Fruit fly (Drosophila melanogaster) whole organism, wandering third instar larva: ENCODE measurements around the gene NaPi-III.

ENCODE experiments used
- Abd-B ChIP-seq: fragments of >200 bp; optimal IDR thresholded peaks from 2 replicates; lab custom pipeline; 2017; ENCODE audit warnings: missing biosample characterization, missing genetic modification characterization
- CG32264 ChIP-seq: fragments of 200-800 bp; sonication (Bioruptor generic); optimal IDR thresholded peaks from 2 replicates; lab custom pipeline; 2016; ENCODE audit warnings: missing biosample characterization, missing genetic modification characterization
- CrebA ChIP-seq: fragments of 200-800 bp; sonication (Bioruptor generic); optimal IDR thresholded peaks from 2 replicates; lab custom pipeline; 2016; ENCODE audit warnings: missing biosample characterization, mild to moderate bottlenecking, missing genetic modification characterization, borderline replicate concordance
- Dfd ChIP-seq: fragments of >200 bp; optimal IDR thresholded peaks from 2 replicates; lab custom pipeline; 2017; ENCODE audit warnings: missing biosample characterization, missing genetic modification characterization
- Dif ChIP-seq: fragments of 200-275, 200-300 bp; sonication (Bioruptor generic); optimal IDR thresholded peaks from 2 replicates; lab custom pipeline; 2018; ENCODE audit warnings: missing biosample characterization, missing genetic modification characterization; ENCODE audit not compliant: partially characterized antibody
- GATAd ChIP-seq: sonication (Bioruptor generic); optimal IDR thresholded peaks from 2 replicates; lab custom pipeline; 2016; ENCODE audit warnings: missing biosample characterization, missing genetic modification characterization
- HLH106 ChIP-seq: fragments of 200-800 bp; optimal IDR thresholded peaks from 3 replicates; lab custom pipeline; 2019; ENCODE audit warnings: missing biosample characterization, mild to moderate bottlenecking, missing genetic modification characterization, moderate library complexity
- Hnf4 ChIP-seq: fragments of 200-800 bp; sonication (Bioruptor generic); optimal IDR thresholded peaks from 2 replicates; lab custom pipeline; 2016; ENCODE audit warnings: missing biosample characterization, mild to moderate bottlenecking, missing genetic modification characterization
- Hr78 ChIP-seq: fragments of >200 bp; optimal IDR thresholded peaks from 2 replicates; lab custom pipeline; 2017; ENCODE audit warnings: missing biosample characterization, missing genetic modification characterization
- Hr83 ChIP-seq: fragments of 200-300 bp; sonication (Bioruptor generic); optimal IDR thresholded peaks from 2 replicates; lab custom pipeline; 2016; ENCODE audit warnings: missing biosample characterization, mild to moderate bottlenecking, missing genetic modification characterization, moderate library complexity; ENCODE audit not compliant: poor library complexity, severe bottlenecking
- Jra ChIP-seq: sonication (Bioruptor generic); optimal IDR thresholded peaks from 2 replicates; lab custom pipeline; 2016; ENCODE audit warnings: missing biosample characterization, missing genetic modification characterization
- Myc ChIP-seq: fragments of >200 bp; optimal IDR thresholded peaks from 2 replicates; lab custom pipeline; 2017
- N ChIP-seq: fragments of >200 bp; optimal IDR thresholded peaks from 2 replicates; lab custom pipeline; 2018; ENCODE audit warnings: missing biosample characterization, missing external identifiers, missing genetic modification characterization
- OdsH ChIP-seq: fragments of 200-800 bp; sonication (Bioruptor generic); optimal IDR thresholded peaks from 2 replicates; lab custom pipeline; 2016; ENCODE audit warnings: missing biosample characterization, mild to moderate bottlenecking, missing genetic modification characterization
- Rel ChIP-seq, 2 experiments: fragments of 200-800 bp; sonication (Bioruptor generic) in 1 of 2; optimal IDR thresholded peaks; 2 replicates in 1 of 2; 3 replicates in 1 of 2; lab custom pipeline; 2016 to 2019; ENCODE audit warnings: mild to moderate bottlenecking in 2 of 2, missing biosample characterization in 2 of 2, missing genetic modification characterization in 2 of 2, moderate library complexity in 1 of 2
- Sp1 ChIP-seq: fragments of 200-800 bp; sonication (Bioruptor generic); optimal IDR thresholded peaks from 3 replicates; lab custom pipeline; 2019; ENCODE audit warnings: missing biosample characterization, mild to moderate bottlenecking, missing genetic modification characterization, moderate library complexity
- Vsx2 ChIP-seq: fragments of 200-300, 225-300 bp; sonication (Bioruptor generic); optimal IDR thresholded peaks from 2 replicates; lab custom pipeline; 2018; ENCODE audit warnings: missing biosample characterization, missing genetic modification characterization; ENCODE audit not compliant: partially characterized antibody
- br ChIP-seq: fragments of 200-800 bp; sonication (Bioruptor generic); optimal IDR thresholded peaks from 2 replicates; lab custom pipeline; 2016; ENCODE audit warnings: missing biosample characterization, missing genetic modification characterization
- brk ChIP-seq: fragments of 200-800 bp; sonication (Bioruptor generic); optimal IDR thresholded peaks from 2 replicates; lab custom pipeline; 2016; ENCODE audit warnings: missing biosample characterization, mild to moderate bottlenecking, missing genetic modification characterization
- dmrt93B ChIP-seq: fragments of 200-800 bp; sonication (Bioruptor generic); optimal IDR thresholded peaks from 2 replicates; lab custom pipeline; 2018; ENCODE audit warnings: missing biosample characterization, mild to moderate bottlenecking, missing genetic modification characterization
- dsf ChIP-seq: sonication (Bioruptor generic); optimal IDR thresholded peaks from 2 replicates; lab custom pipeline; 2016; ENCODE audit warnings: missing biosample characterization, missing genetic modification characterization, borderline replicate concordance
- ey ChIP-seq: fragments of 200-800 bp; sonication (Bioruptor generic); optimal IDR thresholded peaks from 2 replicates; lab custom pipeline; 2016; ENCODE audit warnings: missing biosample characterization, missing genetic modification characterization
- foxo ChIP-seq, 2 experiments: fragments of 200-800 bp; sonication (Bioruptor generic); optimal IDR thresholded peaks; 2 replicates in 1 of 2; 3 replicates in 1 of 2; lab custom pipeline; 2016 to 2017; ENCODE audit warnings: missing biosample characterization in 2 of 2, missing genetic modification characterization in 2 of 2
- fru ChIP-seq: fragments of 200-800 bp; sonication (Bioruptor generic); optimal IDR thresholded peaks from 3 replicates; lab custom pipeline; 2016; ENCODE audit warnings: missing biosample characterization, mild to moderate bottlenecking, missing genetic modification characterization
- h ChIP-seq: fragments of 200-800 bp; sonication (Bioruptor generic); optimal IDR thresholded peaks from 3 replicates; lab custom pipeline; 2016; ENCODE audit warnings: missing biosample characterization, mild to moderate bottlenecking, missing genetic modification characterization
- jim ChIP-seq: fragments of 175-275, 200-325 bp; sonication (Bioruptor generic); optimal IDR thresholded peaks from 2 replicates; lab custom pipeline; 2016; ENCODE audit warnings: missing biosample characterization, mild to moderate bottlenecking, missing genetic modification characterization
- pan ChIP-seq: fragments of >200 bp; optimal IDR thresholded peaks from 2 replicates; lab custom pipeline; 2017
- psq ChIP-seq: fragments of 200-800 bp; sonication (Bioruptor generic); optimal IDR thresholded peaks from 3 replicates; lab custom pipeline; 2017; ENCODE audit warnings: missing biosample characterization, mild to moderate bottlenecking, missing genetic modification characterization, moderate library complexity
- rgr ChIP-seq: fragments of 200-800 bp; sonication (Bioruptor generic); optimal IDR thresholded peaks from 3 replicates; lab custom pipeline; 2016; ENCODE audit warnings: missing biosample characterization, mild to moderate bottlenecking, missing genetic modification characterization
- sage ChIP-seq: fragments of 200-800 bp; sonication (Bioruptor generic); optimal IDR thresholded peaks from 2 replicates; lab custom pipeline; 2016; ENCODE audit warnings: missing biosample characterization, mild to moderate bottlenecking, missing genetic modification characterization
- sv ChIP-seq: fragments of 200-800 bp; sonication (Bioruptor generic); optimal IDR thresholded peaks from 3 replicates; lab custom pipeline; 2016; ENCODE audit warnings: missing biosample characterization, missing genetic modification characterization
- tai ChIP-seq: sonication (Bioruptor generic); optimal IDR thresholded peaks from 2 replicates; lab custom pipeline; 2016; ENCODE audit warnings: missing biosample characterization, missing genetic modification characterization
- usp ChIP-seq: fragments of >200 bp; optimal IDR thresholded peaks from 2 replicates; lab custom pipeline; 2017; ENCODE audit warnings: missing biosample characterization, missing genetic modification characterization
- woc ChIP-seq: sonication (Bioruptor generic); optimal IDR thresholded peaks from 2 replicates; lab custom pipeline; 2016; ENCODE audit warnings: missing biosample characterization, mild to moderate bottlenecking, missing genetic modification characterization

Gene NaPi-III

dm6 chr3L:11084557-11085231 lies 38.5 kb upstream of the NaPi-III start (continued):
- TF ChIP-seq usp, result no peak
- TF ChIP-seq sv (GFP tag; lab: Kevin White, UChicago), result peak; percentile 95

dm6 chr3L:11085810-11086209 lies 37.3 kb upstream of the NaPi-III start:
- TF ChIP-seq jim (GFP tag; lab: Kevin White, UChicago) (no peak), pan (no peak), OdsH (GFP tag; lab: Kevin White, UChicago) (no peak), dmrt93B (no peak), Dif (GFP tag; lab: Kevin White, UChicago) (no peak), GATAd (no peak), N (GFP tag; lab: Kevin White, UChicago) (no peak), br (GFP tag; lab: Kevin White, UChicago) (no peak), Hr83 (no peak), psq (GFP tag; lab: Kevin White, UChicago) (no peak), Rel (GFP tag; optimal IDR thresholded peaks at IDR 0.05; lab: Kevin White, UChicago) (no peak), Rel (tag; optimal IDR thresholded peaks at IDR 0.05; lab: Kevin White, UChicago) (no peak), Hr78 (GFP tag; lab: Kevin White, UChicago) (no peak), foxo (GFP tag; optimal IDR thresholded peaks at IDR 0.05; lab: Kevin White, UChicago) (no peak), brk (GFP tag; lab: Kevin White, UChicago) (no peak), Myc (lab: Kevin White, UChicago) (no peak), CG32264 (GFP tag; lab: Kevin White, UChicago) (no peak), h (GFP tag; lab: Kevin White, UChicago) (no peak), sv (GFP tag; lab: Kevin White, UChicago) (no peak), ey (GFP tag; lab: Kevin White, UChicago) (no peak), rgr (GFP tag; lab: Kevin White, UChicago) (no peak)

dm6 chr3L:11089805-11090440 lies 33.2 kb upstream of the NaPi-III start:
- TF ChIP-seq Myc (lab: Kevin White, UChicago) (no peak), fru (GFP tag; lab: Kevin White, UChicago) (peak; percentile 72), Abd-B (no peak), Vsx2 (GFP tag; lab: Kevin White, UChicago) (no peak), brk (GFP tag; lab: Kevin White, UChicago) (peak; percentile 40), HLH106 (tag; lab: Kevin White, UChicago) (peak; percentile 54), rgr (GFP tag; lab: Kevin White, UChicago) (peak; percentile 74), h (GFP tag; lab: Kevin White, UChicago) (peak; percentile 81), N (GFP tag; lab: Kevin White, UChicago) (no peak), Sp1 (GFP tag; lab: Kevin White, UChicago) (peak; percentile 76), dsf (GFP tag; lab: Kevin White, UChicago) (no peak), Hr83 (peak; percentile 96), Dfd (no peak), CG32264 (GFP tag; lab: Kevin White, UChicago) (peak; percentile 13), sv (GFP tag; lab: Kevin White, UChicago) (peak; percentile 90), Dif (GFP tag; lab: Kevin White, UChicago) (no peak), foxo (GFP tag; optimal IDR thresholded peaks at IDR 0.05; lab: Kevin White, UChicago) (peak in 1 of 2 experiments; percentile 84), Jra (GFP tag; lab: Kevin White, UChicago) (peak; percentile 8), br (GFP tag; lab: Kevin White, UChicago) (peak; percentile 70), ey (GFP tag; lab: Kevin White, UChicago) (peak; percentile 74), psq (GFP tag; lab: Kevin White, UChicago) (peak; percentile 79), Hnf4 (peak; percentile 47), CrebA (GFP tag; lab: Kevin White, UChicago) (no peak), jim (GFP tag; lab: Kevin White, UChicago) (peak; percentile 55), OdsH (GFP tag; lab: Kevin White, UChicago) (peak; percentile 80), Hr78 (GFP tag; lab: Kevin White, UChicago) (no peak), dmrt93B (peak; percentile 6), woc (peak; percentile 68), GATAd (peak; percentile 25), sage (GFP tag; lab: Kevin White, UChicago) (peak; percentile 42), tai (peak; percentile 78)
